Fruit fly (Drosophila melanogaster) whole organism, prepupa: ENCODE data around the gene CG33631.

Experiments used
- CG10669 ChIP-seq: fragments of 200-800 bp; sonication (Bioruptor generic); optimal IDR thresholded peaks from 3 replicates; lab custom pipeline; 2018; ENCODE audit warnings: missing biosample characterization, mild to moderate bottlenecking, missing genetic modification characterization, moderate library complexity
- CG15336 ChIP-seq: fragments of 200-800 bp; sonication (Bioruptor generic); IDR thresholded peaks from 2 replicates; pipeline ENCODE4 v1.3.6; 2022; ENCODE audit warnings: missing biosample characterization, missing genetic modification characterization
- Gug ChIP-seq: fragments of 200-800 bp; sonication (Bioruptor generic); IDR thresholded peaks from 2 replicates; pipeline ENCODE4 v1.3.6; 2022; ENCODE audit warnings: missing biosample characterization, missing genetic modification characterization
- Lpt ChIP-seq: fragments of 200-800 bp; sonication (Bioruptor generic); optimal IDR thresholded peaks from 3 replicates; lab custom pipeline; 2016; ENCODE audit warnings: missing biosample characterization, missing genetic modification characterization
- net ChIP-seq: fragments of 200-800 bp; sonication (Bioruptor generic); optimal IDR thresholded peaks from 3 replicates; lab custom pipeline; 2016; ENCODE audit warnings: missing biosample characterization, missing genetic modification characterization

dm6 chr3R:10095052-10095451 is 31.2 kb downstream of the CG33631 start:
- TF ChIP-seq net (GFP tag; lab: Kevin White, UChicago) = no peak
- TF ChIP-seq CG15336 (GFP tag; lab: Robert Waterston, UW) = no peak
- no peak for TF ChIP-seq Gug (GFP tag; lab: Robert Waterston, UW)
- TF ChIP-seq Lpt (GFP tag; lab: Kevin White, UChicago) = no peak
- no peak for TF ChIP-seq CG10669
